Worm (Caenorhabditis elegans) whole organism, L2 larva: ENCODE results near the gene srw-23.

Source experiments
- C34F6.9 ChIP-seq: fragments of 150-350 bp; optimal IDR thresholded peaks from 2 replicates; lab custom pipeline; 2014; ENCODE audit warnings: missing biosample characterization, missing genetic modification characterization
- F13H6.1 ChIP-seq: sonication (generic microtip); optimal IDR thresholded peaks from 2 replicates; lab custom pipeline; 2016; ENCODE audit warnings: missing genetic modification characterization, missing compliant biosample characterization
- R02D3.7 ChIP-seq: fragments of 150-350 bp; optimal IDR thresholded peaks from 2 replicates; lab custom pipeline; 2014; ENCODE audit warnings: missing biosample characterization, missing genetic modification characterization
- Y55F3AM.14 ChIP-seq: fragments of 200-800 bp; sonication (Bioruptor generic); optimal IDR thresholded peaks from 2 replicates; lab custom pipeline; 2018; ENCODE audit warnings: mild to moderate bottlenecking, missing genetic modification characterization, missing compliant biosample characterization
- aly-2 ChIP-seq: fragments of 150-350 bp; optimal IDR thresholded peaks from 2 replicates; lab custom pipeline; 2014; ENCODE audit warnings: missing biosample characterization, missing genetic modification characterization
- ama-1 ChIP-seq: fragments of 150-350 bp; optimal IDR thresholded peaks from 2 replicates; lab custom pipeline; 2018; ENCODE audit warnings: inconsistent platforms
- blmp-1 ChIP-seq: sonication (generic microtip); optimal IDR thresholded peaks from 2 replicates; lab custom pipeline; 2017; ENCODE audit warnings: missing genetic modification characterization, mild to moderate bottlenecking, missing compliant biosample characterization, antibody characterized with exemption, moderate library complexity; ENCODE audit not compliant: insufficient read depth
- ceh-82 ChIP-seq: fragments of 150-350 bp; optimal IDR thresholded peaks from 2 replicates; lab custom pipeline; 2014; ENCODE audit warnings: missing biosample characterization, missing genetic modification characterization
- crh-2 ChIP-seq: sonication (generic microtip); optimal IDR thresholded peaks from 2 replicates; lab custom pipeline; 2017; ENCODE audit warnings: missing biosample characterization, missing genetic modification characterization
- dmd-4 ChIP-seq: sonication (generic microtip); optimal IDR thresholded peaks from 2 replicates; lab custom pipeline; 2017; ENCODE audit warnings: missing biosample characterization, missing genetic modification characterization
- elt-3 ChIP-seq: sonication (generic microtip); optimal IDR thresholded peaks from 2 replicates; lab custom pipeline; 2017; ENCODE audit warnings: missing biosample characterization, missing genetic modification characterization
- gmeb-1 ChIP-seq: fragments of 150-350 bp; optimal IDR thresholded peaks from 2 replicates; lab custom pipeline; 2014; ENCODE audit warnings: missing biosample characterization, missing genetic modification characterization
- lin-39 ChIP-seq: fragments of 150-350 bp; optimal IDR thresholded peaks from 2 replicates; lab custom pipeline; 2014; ENCODE audit warnings: missing biosample characterization, missing genetic modification reagents, missing genetic modification characterization
- lsy-2 ChIP-seq, 2 experiments: fragments of 150-350 bp in 1 of 2; sonication (generic microtip) in 1 of 2; optimal IDR thresholded peaks; 2 replicates each; lab custom pipeline; 2014 to 2017; ENCODE audit warnings: missing biosample characterization in 2 of 2, missing genetic modification characterization in 2 of 2
- mab-5 ChIP-seq: fragments of 150-350 bp; optimal IDR thresholded peaks from 2 replicates; lab custom pipeline; 2014; ENCODE audit warnings: missing biosample characterization, missing genetic modification characterization
- mbf-1 ChIP-seq: sonication (generic microtip); optimal IDR thresholded peaks from 2 replicates; lab custom pipeline; 2017; ENCODE audit warnings: missing biosample characterization, missing genetic modification characterization
- mdl-1 ChIP-seq, 2 experiments: fragments of 150-350 bp in 1 of 2; sonication (generic microtip) in 1 of 2; optimal IDR thresholded peaks; 2 replicates each; lab custom pipeline; 2017; ENCODE audit warnings: missing biosample characterization in 2 of 2, missing genetic modification characterization in 2 of 2
- nhr-10 ChIP-seq: sonication (generic microtip); optimal IDR thresholded peaks from 2 replicates; lab custom pipeline; 2017; ENCODE audit warnings: missing biosample characterization, missing genetic modification characterization
- nhr-11 ChIP-seq: fragments of 150-350 bp; optimal IDR thresholded peaks from 2 replicates; lab custom pipeline; 2014; ENCODE audit warnings: missing biosample characterization, missing genetic modification characterization
- nhr-12 ChIP-seq: fragments of 150-350 bp; optimal IDR thresholded peaks from 2 replicates; lab custom pipeline; 2014; ENCODE audit warnings: missing biosample characterization, missing genetic modification characterization
- nhr-129 ChIP-seq: fragments of 150-350 bp; optimal IDR thresholded peaks from 2 replicates; lab custom pipeline; 2014; ENCODE audit warnings: missing biosample characterization, missing genetic modification characterization
- nhr-23 ChIP-seq: fragments of 150-350 bp; optimal IDR thresholded peaks from 2 replicates; lab custom pipeline; 2014; ENCODE audit warnings: missing biosample characterization, missing genetic modification reagents, missing genetic modification characterization
- nhr-237 ChIP-seq: fragments of 150-350 bp; optimal IDR thresholded peaks from 2 replicates; lab custom pipeline; 2014; ENCODE audit warnings: missing biosample characterization, missing genetic modification characterization
- nhr-25 ChIP-seq: fragments of 150-350 bp; sonication (generic microtip); optimal IDR thresholded peaks from 3 replicates; lab custom pipeline; 2014; ENCODE audit warnings: missing biosample characterization, missing genetic modification characterization
- nhr-6 ChIP-seq: fragments of 150-350 bp; optimal IDR thresholded peaks from 2 replicates; lab custom pipeline; 2014; ENCODE audit warnings: missing biosample characterization, missing genetic modification characterization
- nhr-77 ChIP-seq: fragments of 150-350 bp; optimal IDR thresholded peaks from 2 replicates; lab custom pipeline; 2014; ENCODE audit warnings: missing biosample characterization, missing genetic modification characterization
- peb-1 ChIP-seq: fragments of 150-350 bp; optimal IDR thresholded peaks from 2 replicates; lab custom pipeline; 2014; ENCODE audit warnings: missing biosample characterization, missing genetic modification characterization
- sma-3 ChIP-seq: sonication (generic microtip); optimal IDR thresholded peaks from 2 replicates; lab custom pipeline; 2016; ENCODE audit warnings: missing genetic modification reagents, missing genetic modification characterization, missing compliant biosample characterization
- sma-9 ChIP-seq, 2 experiments: fragments of 150-350 bp in 1 of 2; sonication (generic microtip) in 1 of 2; optimal IDR thresholded peaks; 2 replicates each; lab custom pipeline; 2014 to 2016; ENCODE audit warnings: missing genetic modification characterization in 2 of 2, mild to moderate bottlenecking in 1 of 2, missing biosample characterization in 1 of 2, missing compliant biosample characterization in 1 of 2, missing genetic modification reagents in 1 of 2, moderate library complexity in 1 of 2
- unc-39 ChIP-seq: fragments of 150-350 bp; optimal IDR thresholded peaks from 2 replicates; lab custom pipeline; 2014; ENCODE audit warnings: missing biosample characterization, missing genetic modification characterization
- unc-62 ChIP-seq: fragments of 150-350 bp; optimal IDR thresholded peaks from 2 replicates; lab custom pipeline; 2014; ENCODE audit warnings: missing biosample characterization, missing genetic modification reagents, missing genetic modification characterization
- zag-1 ChIP-seq: fragments of 150-350 bp; optimal IDR thresholded peaks from 2 replicates; lab custom pipeline; 2014; ENCODE audit warnings: missing biosample characterization, missing genetic modification characterization
- ztf-1 ChIP-seq: fragments of 200-800 bp; sonication (Bioruptor generic); conservative IDR thresholded peaks from 2 replicates; pipeline ENCODE4 v1.3.6; 2022; ENCODE audit warnings: missing genetic modification characterization, missing compliant biosample characterization
- ztf-4 ChIP-seq: fragments of 150-350 bp; optimal IDR thresholded peaks from 2 replicates; lab custom pipeline; 2014; ENCODE audit warnings: missing biosample characterization, missing genetic modification characterization

Gene srw-23

DNA sequence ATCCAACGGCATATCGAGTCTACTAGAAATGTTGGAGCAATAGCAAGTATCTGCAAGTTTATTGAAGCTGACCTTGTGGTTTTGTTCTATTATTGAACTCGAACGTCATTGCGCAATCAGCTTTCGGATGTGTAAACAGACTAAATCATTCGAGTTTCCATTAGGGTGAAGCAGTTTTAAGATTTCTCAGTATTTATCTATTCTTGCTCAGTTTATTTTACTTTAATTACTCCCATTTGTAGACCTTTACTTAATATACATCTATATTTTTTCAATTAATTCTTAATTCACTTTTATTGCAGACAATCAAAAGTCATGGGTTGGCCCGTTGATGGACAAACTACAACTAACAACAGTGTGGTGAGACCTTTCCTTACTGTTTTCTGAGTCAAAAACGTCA, 6.9 kb downstream of the srw-23 start, which contains the start of gene F09C6.14:
TSS of gene F09C6.14 (plus strand) at position 301 of the 400 bp plus-strand sequence.
- TF ChIP-seq nhr-129 = no peak
- TF ChIP-seq zag-1 (tag; lab: Kevin White, UChicago) = no peak
- TF ChIP-seq nhr-6 (tag; lab: Kevin White, UChicago) = no peak
- no peak for TF ChIP-seq nhr-12 (tag; lab: Kevin White, UChicago)

- TF ChIP-seq lsy-2 (tag; optimal IDR thresholded peaks at IDR 0.05; lab: Kevin White, UChicago) (no peak), sma-9 (GFP tag; optimal IDR thresholded peaks at IDR 0.05; lab: Kevin White, UChicago) (no peak), sma-9 (tag; optimal IDR thresholded peaks at IDR 0.05; lab: Kevin White, UChicago) (no peak), zag-1 (tag; lab: Kevin White, UChicago) (no peak), mbf-1 (tag; lab: Kevin White, UChicago) (no peak), R02D3.7 (no peak), crh-2 (tag; lab: Kevin White, UChicago) (no peak), nhr-23 (tag; lab: Kevin White, UChicago) (no peak), lin-39 (tag; lab: Kevin White, UChicago) (no peak), ztf-1 (GFP tag; lab: Robert Waterston, UW) (no peak), blmp-1 (tag; lab: Kevin White, UChicago) (no peak)
These were observed 8.6 kb downstream of the srw-23 start, which contains the start of the genes F09C6.11 and F09C6.12 for ce11 chrV:16882260-16882918. F09C6.11 (minus strand) TSS chrV:16882310. F09C6.12 (plus strand) TSS chrV:16882868.

DNA sequence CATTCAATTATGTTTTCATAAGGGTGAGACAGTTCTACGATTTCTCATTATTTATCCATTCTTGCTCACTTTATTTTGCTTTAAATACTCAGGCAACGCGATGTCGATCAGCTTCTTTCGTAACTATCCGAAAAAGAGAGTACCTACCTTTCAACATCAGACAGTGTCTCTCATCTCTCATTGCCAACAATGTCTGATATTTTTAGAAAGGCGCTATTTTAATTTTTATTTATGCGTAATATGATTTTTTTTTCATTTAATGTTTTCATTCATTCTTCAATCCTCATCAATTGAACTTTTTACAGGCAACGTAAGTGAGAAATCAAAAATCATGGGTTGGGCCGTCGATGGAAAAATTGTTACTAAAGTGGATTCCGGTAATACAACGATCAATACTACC, 11.0 kb downstream of the srw-23 start, which contains the start of gene F09C6.13:
TSS of gene F09C6.13 (plus strand) at position 301 of the 400 bp plus-strand sequence.
- no peak for TF ChIP-seq F13H6.1 (tag; lab: Kevin White, UChicago)
- TF ChIP-seq ztf-1 (GFP tag; lab: Robert Waterston, UW) = no peak
- TF ChIP-seq ztf-4 = no peak
- TF ChIP-seq aly-2 (tag; lab: Kevin White, UChicago) = no peak
- no peak for TF ChIP-seq Y55F3AM.14
- TF ChIP-seq C34F6.9 (tag; lab: Kevin White, UChicago) = no peak
- no peak for TF ChIP-seq peb-1 (tag; lab: Kevin White, UChicago)
- TF ChIP-seq sma-3 = no peak
- TF ChIP-seq nhr-10 = no peak
- no peak for TF ChIP-seq elt-3 (tag; lab: Kevin White, UChicago)
- TF ChIP-seq unc-62 (GFP tag; lab: Kevin White, UChicago) = no peak
- no peak for TF ChIP-seq nhr-237 (tag; lab: Kevin White, UChicago)
- no peak for TF ChIP-seq nhr-129
- TF ChIP-seq ama-1 (lab: Kevin White, UChicago) = no peak
- TF ChIP-seq crh-2 (tag; lab: Kevin White, UChicago) = no peak

- TF ChIP-seq mdl-1 (tag; optimal IDR thresholded peaks at IDR 0.05; lab: Kevin White, UChicago) = no peak
- TF ChIP-seq mbf-1 (tag; lab: Kevin White, UChicago) = no peak
- no peak for TF ChIP-seq unc-39 (tag; lab: Kevin White, UChicago)
- TF ChIP-seq gmeb-1 = no peak
- TF ChIP-seq ztf-1 (GFP tag; lab: Robert Waterston, UW) = no peak
- no peak for TF ChIP-seq nhr-25 (tag; lab: Kevin White, UChicago)
- no peak for TF ChIP-seq ceh-82
- no peak for TF ChIP-seq mab-5 (tag; lab: Kevin White, UChicago)
- TF ChIP-seq R02D3.7 = no peak
- TF ChIP-seq dmd-4 (tag; lab: Kevin White, UChicago) = no peak
- no peak for TF ChIP-seq zag-1 (tag; lab: Kevin White, UChicago)
- no peak for TF ChIP-seq nhr-77
- TF ChIP-seq ztf-4 = no peak
- TF ChIP-seq nhr-11 (tag; lab: Kevin White, UChicago) = no peak
- TF ChIP-seq, all 48 proteins: peak for 0
These were observed 15.1 kb downstream of the srw-23 start, which contains the start of the genes ifas-2 and fbxa-44 for ce11 chrV:16888788-16889325. ifas-2 (minus strand) TSS chrV:16888888. fbxa-44 (plus strand) TSS chrV:16889275.
